Worm (Caenorhabditis elegans) whole organism, young adult: Measurements from ENCODE around the gene Y51H7C.3.

Source experiments
- F10E7.11 ChIP-seq: sonication (generic microtip); optimal IDR thresholded peaks from 2 replicates; lab custom pipeline; 2017; ENCODE audit warnings: mild to moderate bottlenecking, missing genetic modification characterization, moderate library complexity, missing compliant biosample characterization
- F37B4.10 ChIP-seq: fragments of 200-800 bp; sonication (Bioruptor generic); IDR thresholded peaks from 2 replicates; pipeline ENCODE4 v1.3.6; 2022; ENCODE audit warnings: missing genetic modification characterization, missing compliant biosample characterization
- attf-3 ChIP-seq: fragments of 200-800 bp; sonication (Bioruptor generic); conservative IDR thresholded peaks from 2 replicates; pipeline ENCODE4 v1.3.6; 2022; ENCODE audit warnings: missing genetic modification reagents, missing genetic modification characterization, missing compliant biosample characterization
- unc-62 ChIP-seq: fragments of 150-350 bp; optimal IDR thresholded peaks from 2 replicates; lab custom pipeline; 2014; ENCODE audit warnings: missing biosample characterization, missing genetic modification reagents, missing genetic modification characterization
- ztf-25 ChIP-seq: fragments of 200-800 bp; sonication (Bioruptor generic); IDR thresholded peaks from 2 replicates; pipeline ENCODE4 v1.3.6; 2022; ENCODE audit warnings: missing genetic modification reagents, missing genetic modification characterization, missing compliant biosample characterization

DNA sequence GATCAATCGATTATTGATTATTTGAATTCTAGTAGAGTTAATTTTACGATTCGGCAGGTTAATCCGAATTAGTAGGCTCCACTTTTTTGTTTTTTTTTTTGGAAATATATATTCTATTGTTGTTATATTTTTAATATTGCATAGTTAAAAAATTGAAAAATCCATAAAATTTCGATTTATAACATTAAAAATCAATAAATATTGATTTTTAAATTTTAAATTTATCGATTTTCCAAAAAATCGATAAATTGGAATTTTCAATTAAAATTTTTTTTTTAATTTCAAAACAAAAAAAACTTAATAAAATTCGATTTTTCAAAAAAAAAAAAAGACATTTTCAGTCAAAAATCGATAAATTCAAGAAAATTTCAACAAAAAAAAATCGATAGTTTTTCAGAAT is 18.3 kb upstream of the Y51H7C.3 start:
- TF ChIP-seq attf-3 (GFP tag; lab: Robert Waterston, UW) (no peak), F37B4.10 (GFP tag; lab: Robert Waterston, UW) (no peak), F10E7.11 (tag; lab: Kevin White, UChicago) (no peak), unc-62 (no peak), ztf-25 (GFP tag; lab: Robert Waterston, UW) (no peak)
